Worm (Caenorhabditis elegans) whole organism, L4 larva: ENCODE data around the gene K06A4.10.
A peak's percentile ranks its signal among the peaks of the same experiment; 100 is the strongest.

Source experiments
- F26F4.8 ChIP-seq: fragments of 200-800 bp; sonication (Bioruptor generic); conservative IDR thresholded peaks from 2 replicates; pipeline ENCODE4 v1.3.6; 2022; ENCODE audit warnings: missing genetic modification characterization, missing compliant biosample characterization
- F37D6.2 ChIP-seq: sonication (generic microtip); optimal IDR thresholded peaks from 2 replicates; lab custom pipeline; 2016; ENCODE audit warnings: mild to moderate bottlenecking, missing genetic modification characterization, missing compliant biosample characterization
- T20F7.1 ChIP-seq: fragments of 200-800 bp; sonication (Bioruptor generic); optimal IDR thresholded peaks from 2 replicates; lab custom pipeline; 2018; ENCODE audit warnings: mild to moderate bottlenecking, missing genetic modification characterization, missing compliant biosample characterization
- T26A8.4 ChIP-seq: fragments of 200-800 bp; sonication (Bioruptor generic); IDR thresholded peaks from 2 replicates; pipeline ENCODE4 v1.3.6; 2022; ENCODE audit warnings: missing genetic modification characterization, missing compliant biosample characterization
- Y5F2A.4 ChIP-seq: fragments of 200-800 bp; sonication (Bioruptor generic); optimal IDR thresholded peaks from 2 replicates; lab custom pipeline; 2018; ENCODE audit warnings: mild to moderate bottlenecking, missing genetic modification characterization, missing compliant biosample characterization
- aha-1 ChIP-seq: fragments of 150-350 bp; peaks from one replicate; lab custom pipeline; 2014; ENCODE audit warnings: missing biosample characterization, missing genetic modification characterization
- ceh-28 ChIP-seq: fragments of 150-350 bp; optimal IDR thresholded peaks from 2 replicates; lab custom pipeline; 2014; ENCODE audit warnings: missing biosample characterization, missing genetic modification reagents, missing genetic modification characterization
- ceh-32 ChIP-seq: sonication (generic microtip); optimal IDR thresholded peaks from 2 replicates; lab custom pipeline; 2016; ENCODE audit warnings: mild to moderate bottlenecking, missing genetic modification characterization, missing compliant biosample characterization; ENCODE audit not compliant: poor library complexity
- ceh-82 ChIP-seq: sonication (generic microtip); optimal IDR thresholded peaks from 2 replicates; lab custom pipeline; 2017; ENCODE audit warnings: missing biosample characterization, missing genetic modification characterization
- daf-12 ChIP-seq: fragments of 150-350 bp; optimal IDR thresholded peaks from 2 replicates; lab custom pipeline; 2014; ENCODE audit warnings: missing biosample characterization, missing genetic modification reagents, missing genetic modification characterization
- daf-16 ChIP-seq, 3 experiments: sonication (generic microtip); optimal IDR thresholded peaks; 2 replicates each; lab custom pipeline; 2016 to 2017; ENCODE audit warnings: missing genetic modification characterization in 3 of 3, missing genetic modification reagents in 3 of 3, mild to moderate bottlenecking in 2 of 3, missing compliant biosample characterization in 2 of 3, missing biosample characterization in 1 of 3, moderate library complexity in 1 of 3
- dve-1 ChIP-seq: sonication (generic microtip); optimal IDR thresholded peaks from 2 replicates; lab custom pipeline; 2017; ENCODE audit warnings: antibody characterized with exemption, mild to moderate bottlenecking, missing genetic modification characterization, missing compliant biosample characterization; ENCODE audit not compliant: insufficient read depth
- hlh-11 ChIP-seq: fragments of 200-800 bp; sonication (Bioruptor generic); optimal IDR thresholded peaks from 2 replicates; lab custom pipeline; 2018; ENCODE audit warnings: mild to moderate bottlenecking, missing genetic modification characterization, missing compliant biosample characterization
- hmg-1.1 ChIP-seq: fragments of 200-800 bp; sonication (Bioruptor generic); IDR thresholded peaks from 2 replicates; pipeline ENCODE4 v1.3.6; 2022; ENCODE audit warnings: missing genetic modification reagents, missing genetic modification characterization, missing compliant biosample characterization
- lim-7 ChIP-seq: fragments of 200-800 bp; sonication (Bioruptor generic); IDR thresholded peaks from 2 replicates; pipeline ENCODE4 v1.3.6; 2022; ENCODE audit warnings: missing genetic modification characterization, missing compliant biosample characterization
- lin-1 ChIP-seq: fragments of 200-800 bp; sonication (Bioruptor generic); IDR thresholded peaks from 2 replicates; pipeline ENCODE4 v1.3.6; 2022; ENCODE audit warnings: missing genetic modification reagents, missing genetic modification characterization, missing compliant biosample characterization
- lin-13 ChIP-seq: fragments of 150-350 bp; optimal IDR thresholded peaks from 2 replicates; lab custom pipeline; 2014; ENCODE audit warnings: missing biosample characterization, missing genetic modification reagents, missing genetic modification characterization
- lir-3 ChIP-seq: sonication (generic microtip); optimal IDR thresholded peaks from 2 replicates; lab custom pipeline; 2016; ENCODE audit warnings: mild to moderate bottlenecking, missing genetic modification characterization, missing compliant biosample characterization
- mdl-1 ChIP-seq, 2 experiments: fragments of 150-350 bp in 1 of 2; sonication (generic microtip) in 1 of 2; optimal IDR thresholded peaks; 2 replicates each; lab custom pipeline; 2014 to 2017; ENCODE audit warnings: missing biosample characterization in 2 of 2, missing genetic modification characterization in 2 of 2
- nhr-111 ChIP-seq: fragments of 200-800 bp; sonication (Bioruptor generic); optimal IDR thresholded peaks from 2 replicates; lab custom pipeline; 2018; ENCODE audit warnings: mild to moderate bottlenecking, missing genetic modification characterization, missing compliant biosample characterization
- nhr-28 ChIP-seq: fragments of 150-350 bp; optimal IDR thresholded peaks from 2 replicates; lab custom pipeline; 2014; ENCODE audit warnings: missing biosample characterization, missing genetic modification characterization
- nhr-77 ChIP-seq: fragments of 150-350 bp; optimal IDR thresholded peaks from 2 replicates; lab custom pipeline; 2014; ENCODE audit warnings: missing biosample characterization, missing genetic modification characterization
- php-3 ChIP-seq: fragments of 200-800 bp; sonication (Bioruptor generic); IDR thresholded peaks from 2 replicates; pipeline ENCODE4 v1.3.6; 2022; ENCODE audit warnings: missing genetic modification reagents, missing genetic modification characterization, missing compliant biosample characterization
- saeg-2 ChIP-seq: fragments of 200-800 bp; sonication (Bioruptor generic); IDR thresholded peaks from 2 replicates; pipeline ENCODE4 v1.3.6; 2022; ENCODE audit warnings: missing genetic modification reagents, missing genetic modification characterization, missing compliant biosample characterization
- set-16 ChIP-seq: fragments of 200-800 bp; sonication (Bioruptor generic); IDR thresholded peaks from 2 replicates; pipeline ENCODE4 v1.3.6; 2022; ENCODE audit warnings: missing genetic modification reagents, missing genetic modification characterization, missing compliant biosample characterization
- snpc-4 ChIP-seq: fragments of 150-350 bp; optimal IDR thresholded peaks from 2 replicates; lab custom pipeline; 2014; ENCODE audit warnings: missing biosample characterization, missing genetic modification characterization
- spr-3 ChIP-seq: fragments of 200-800 bp; sonication (Bioruptor generic); optimal IDR thresholded peaks from 2 replicates; lab custom pipeline; 2018; ENCODE audit warnings: mild to moderate bottlenecking, missing genetic modification characterization, missing compliant biosample characterization
- unc-130 ChIP-seq: sonication (generic microtip); optimal IDR thresholded peaks from 2 replicates; lab custom pipeline; 2016; ENCODE audit warnings: missing genetic modification reagents, missing genetic modification characterization, missing compliant biosample characterization
- unc-39 ChIP-seq: sonication (generic microtip); optimal IDR thresholded peaks from 2 replicates; lab custom pipeline; 2017; ENCODE audit warnings: missing biosample characterization, missing genetic modification characterization
- unc-62 ChIP-seq, 3 experiments: fragments of 150-350 bp in 1 of 3; sonication (generic microtip); optimal IDR thresholded peaks in 2 of 3; peaks in 1 of 3; 1 replicate in 1 of 3; 2 replicates in 2 of 3; lab custom pipeline; 2014 to 2017; ENCODE audit warnings: missing biosample characterization in 3 of 3, missing genetic modification characterization in 3 of 3, missing genetic modification reagents in 3 of 3, missing genotype in 1 of 3
- zag-1 ChIP-seq: fragments of 150-350 bp; optimal IDR thresholded peaks from 2 replicates; lab custom pipeline; 2014; ENCODE audit warnings: missing biosample characterization, missing genetic modification characterization

Gene K06A4.10

ce11 chrV:9471675-9472074 is 17.9 kb downstream of the K06A4.10 start, which contains the start of gene flp-6:
Gene flp-6, plus strand, starts transcription at chrV:9471975.
- TF ChIP-seq lin-13 (no peak), ceh-28 (tag; lab: Kevin White, UChicago) (no peak), spr-3 (GFP tag; lab: Kevin White, UChicago) (no peak), T20F7.1 (no peak), lin-1 (GFP tag; lab: Robert Waterston, UW) (no peak), ceh-82 (tag; lab: Kevin White, UChicago) (no peak), mdl-1 (tag; optimal IDR thresholded peaks at IDR 0.05; lab: Kevin White, UChicago) (no peak)

ce11 chrV:9465529-9465928 is 24.1 kb downstream of the K06A4.10 start:
- TF ChIP-seq zag-1 (tag; lab: Kevin White, UChicago): no peak
- TF ChIP-seq hmg-1.1: no peak

ce11 chrV:9462605-9463004 is 27.0 kb downstream of the K06A4.10 start, which contains the start of gene F07D3.3:
Gene F07D3.3, minus strand, starts transcription at chrV:9462705.
- TF ChIP-seq nhr-111 (GFP tag; lab: Kevin White, UChicago): no peak
- TF ChIP-seq nhr-77 (tag; lab: Kevin White, UChicago): no peak
- no peak for TF ChIP-seq nhr-28 (tag; lab: Kevin White, UChicago)
- TF ChIP-seq F26F4.8 (GFP tag; lab: Robert Waterston, UW): no peak
- TF ChIP-seq saeg-2: no peak
- TF ChIP-seq snpc-4: no peak
- TF ChIP-seq unc-130 (GFP tag; lab: Kevin White, UChicago): no peak
- TF ChIP-seq unc-39: no peak
- no peak for TF ChIP-seq daf-12 (tag; lab: Kevin White, UChicago)
- no peak for TF ChIP-seq php-3 (GFP tag; lab: Robert Waterston, UW)
- TF ChIP-seq T26A8.4 (GFP tag; lab: Robert Waterston, UW): no peak
- no peak for TF ChIP-seq ceh-32
- no peak for TF ChIP-seq ceh-82 (tag; lab: Kevin White, UChicago)
- TF ChIP-seq lin-13: no peak
- TF ChIP-seq T20F7.1: no peak
- TF ChIP-seq lir-3: no peak

- no peak for TF ChIP-seq Y5F2A.4 (GFP tag; lab: Kevin White, UChicago)
- peak in 1 of 2 experiments; percentile 94 for TF ChIP-seq unc-62 (GFP tag; optimal IDR thresholded peaks at IDR 0.05 in 1 of 2; lab: Kevin White, UChicago)
- TF ChIP-seq unc-62 (tag; optimal IDR thresholded peaks at IDR 0.05; lab: Kevin White, UChicago): no peak
- TF ChIP-seq, all 104 proteins: peak for 1
These were observed 32.1 kb downstream of the K06A4.10 start for ce11 chrV:9457535-9457934.

- peak; percentile 56 for TF ChIP-seq dve-1 (tag; lab: Kevin White, UChicago)
- TF ChIP-seq daf-16 (GFP tag; optimal IDR thresholded peaks at IDR 0.05; lab: Kevin White, UChicago): no peak
- peak; percentile 23 for TF ChIP-seq daf-16 (tag; optimal IDR thresholded peaks at IDR 0.05; lab: Kevin White, UChicago)
- peak; percentile 42 for TF ChIP-seq hlh-11 (tag; lab: Kevin White, UChicago)
- peak; percentile 42 for TF ChIP-seq nhr-28 (tag; lab: Kevin White, UChicago)
- no peak for TF ChIP-seq F37D6.2
- no peak for TF ChIP-seq lim-7 (GFP tag; lab: Robert Waterston, UW)
These were observed 35.7 kb downstream of the K06A4.10 start for ce11 chrV:9453933-9454332.

ce11 chrV:9453333-9453732 is 36.3 kb downstream of the K06A4.10 start:
- TF ChIP-seq set-16 (GFP tag; lab: Robert Waterston, UW): no peak
- TF ChIP-seq aha-1 (tag; lab: Kevin White, UChicago): peak; percentile 93
